Fruit fly (Drosophila melanogaster) whole organism, prepupa: Measurements from ENCODE around the gene Cul3.

Experiments used
- CG11294 ChIP-seq: fragments of 200-800 bp; sonication (Bioruptor generic); IDR thresholded peaks from 2 replicates; pipeline ENCODE4 v1.3.6; 2022; ENCODE audit warnings: missing biosample characterization, missing genetic modification characterization
- CG31627 ChIP-seq: fragments of 200-800 bp; sonication (Bioruptor generic); optimal IDR thresholded peaks from 3 replicates; lab custom pipeline; 2016; ENCODE audit warnings: missing biosample characterization, missing genetic modification characterization
- CG8319 ChIP-seq: fragments of 200-800 bp; sonication (Bioruptor generic); optimal IDR thresholded peaks from 3 replicates; lab custom pipeline; 2016; ENCODE audit warnings: missing biosample characterization, missing genetic modification characterization
- Ets21C ChIP-seq: fragments of 200-800 bp; sonication (Bioruptor generic); optimal IDR thresholded peaks from 3 replicates; lab custom pipeline; 2016; ENCODE audit warnings: missing biosample characterization, missing genetic modification characterization
- Ets96B ChIP-seq: fragments of 200-800 bp; optimal IDR thresholded peaks from 2 replicates; lab custom pipeline; 2019; ENCODE audit warnings: missing biosample characterization, mild to moderate bottlenecking, missing genetic modification characterization, moderate library complexity
- Lpt ChIP-seq: fragments of 200-800 bp; sonication (Bioruptor generic); optimal IDR thresholded peaks from 3 replicates; lab custom pipeline; 2016; ENCODE audit warnings: missing biosample characterization, missing genetic modification characterization
- OdsH ChIP-seq: fragments of 200-800 bp; sonication (Bioruptor generic); optimal IDR thresholded peaks from 3 replicates; lab custom pipeline; 2016; ENCODE audit warnings: missing biosample characterization, missing genetic modification characterization
- Sox102F ChIP-seq: fragments of 200-800 bp; sonication (Bioruptor generic); optimal IDR thresholded peaks from 2 replicates; lab custom pipeline; 2016; ENCODE audit warnings: missing biosample characterization, mild to moderate bottlenecking, missing genetic modification characterization
- Sox14 ChIP-seq: fragments of 200-800 bp; sonication (Bioruptor generic); optimal IDR thresholded peaks from 3 replicates; lab custom pipeline; 2016; ENCODE audit warnings: missing biosample characterization, missing genetic modification characterization
- fd59A ChIP-seq: fragments of 200-800 bp; sonication (Bioruptor generic); optimal IDR thresholded peaks from 2 replicates; lab custom pipeline; 2017; ENCODE audit warnings: missing biosample characterization, mild to moderate bottlenecking, missing genetic modification characterization, missing genetic modification reagents
- net ChIP-seq: fragments of 200-800 bp; sonication (Bioruptor generic); optimal IDR thresholded peaks from 3 replicates; lab custom pipeline; 2016; ENCODE audit warnings: missing biosample characterization, missing genetic modification characterization
- ss ChIP-seq, 2 experiments: fragments of 200-800 bp; sonication (Bioruptor generic); optimal IDR thresholded peaks; 2 replicates in 1 of 2; 3 replicates in 1 of 2; lab custom pipeline; 2017 to 2018; ENCODE audit warnings: mild to moderate bottlenecking in 2 of 2, missing biosample characterization in 2 of 2, missing genetic modification characterization in 2 of 2, moderate library complexity in 1 of 2
- svp ChIP-seq: fragments of 200-800 bp; sonication (Bioruptor generic); peaks from one replicate; lab custom pipeline; 2016; ENCODE audit warnings: missing biosample characterization, missing genetic modification characterization

- TF ChIP-seq Ets21C (GFP tag; lab: Kevin White, UChicago) (no peak), OdsH (no peak), svp (GFP tag; lab: Kevin White, UChicago) (no peak), ss (GFP tag; optimal IDR thresholded peaks at IDR 0.05; lab: Kevin White, UChicago) (no peak), CG31627 (GFP tag; lab: Kevin White, UChicago) (no peak), Ets96B (tag; lab: Kevin White, UChicago) (no peak), fd59A (GFP tag; lab: Kevin White, UChicago) (no peak), CG8319 (GFP tag; lab: Kevin White, UChicago) (no peak), Sox102F (GFP tag; lab: Kevin White, UChicago) (no peak), CG11294 (no peak), net (no peak), Sox14 (GFP tag; lab: Kevin White, UChicago) (no peak), Lpt (no peak)
Measured at dm6 chr2L:15247614-15248013, 24.2 kb downstream of the Cul3 start, which contains the start of gene ZnT35C.
